Fruit fly (Drosophila melanogaster) whole organism, pupa: Measurements from ENCODE around the gene Jon25Biii.

Experiments
- CG34367 ChIP-seq: fragments of 200-800 bp; sonication (Bioruptor generic); optimal IDR thresholded peaks from 2 replicates; lab custom pipeline; 2018; ENCODE audit warnings: missing biosample characterization, mild to moderate bottlenecking, missing genetic modification characterization
- CG4496 ChIP-seq: fragments of 200-800 bp; sonication (Bioruptor generic); IDR thresholded peaks from 3 replicates; pipeline ENCODE4 v1.3.6; 2022; ENCODE audit warnings: missing biosample characterization, missing genetic modification characterization
- Pif1A ChIP-seq: fragments of 200-800 bp; sonication (Bioruptor generic); optimal IDR thresholded peaks from 3 replicates; lab custom pipeline; 2016; ENCODE audit warnings: missing biosample characterization, missing genetic modification characterization
- Pif1B ChIP-seq: fragments of 200-800 bp; sonication (Bioruptor generic); optimal IDR thresholded peaks from 3 replicates; lab custom pipeline; 2016; ENCODE audit warnings: missing biosample characterization, missing genetic modification characterization

dm6 chr2L:4965923-4966322, 15.4 kb upstream of the Jon25Biii start:
- TF ChIP-seq CG34367 (tag; lab: Kevin White, UChicago) (no peak), Pif1A (GFP tag; lab: Kevin White, UChicago) (no peak), CG4496 (GFP tag; lab: Robert Waterston, UW) (no peak), Pif1B (GFP tag; lab: Kevin White, UChicago) (no peak)
